Worm (Caenorhabditis elegans): ENCODE measurements around the gene F10G2.1.

DNA sequence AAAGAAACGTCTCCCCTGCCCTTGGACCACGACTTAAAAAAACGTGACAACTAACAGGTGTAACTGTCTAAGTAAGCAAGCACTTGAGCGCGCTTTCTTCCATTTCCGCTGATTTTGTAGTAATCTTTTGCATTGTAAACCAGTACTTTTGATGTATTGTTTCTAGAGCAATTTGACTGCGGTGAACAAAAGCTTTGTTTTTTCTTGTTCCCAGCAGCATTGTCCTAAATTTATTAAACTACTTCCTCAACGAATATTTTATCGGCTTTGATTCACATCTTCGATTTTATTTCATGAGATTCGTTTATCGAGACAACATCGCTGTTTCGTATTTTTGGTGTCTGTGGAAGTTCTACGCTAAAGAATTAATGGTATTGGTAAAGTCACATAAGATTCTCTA is 43.7 kb upstream of the F10G2.1 start, which contains the start of gene C13A2.1:
- TF ChIP-seq nhr-25 (tag; optimal IDR thresholded peaks at IDR 0.05) (no peak), ama-1 (optimal IDR thresholded peaks at IDR 0.05) (no peak), mdl-1 (tag; optimal IDR thresholded peaks at IDR 0.05) (no peak), snpc-4 (tag; optimal IDR thresholded peaks at IDR 0.05) (no peak)

Measured in whole organism, L2 larva.